Fruit fly (Drosophila melanogaster): ENCODE data around the gene Fbxl4.
A peak's percentile ranks its signal among the peaks of the same experiment; 100 is the strongest.

The Fbxl4 gene

dm6 chrX:14225665-14226064 lies 12.1 kb downstream of the Fbxl4 start, which contains the start of gene CG11674:
TSS of gene CG11674 (minus strand) at chrX:14225879.
- TF ChIP-seq Snoo (tag; optimal IDR thresholded peaks at IDR 0.05) (no peak), CG34367 (tag; optimal IDR thresholded peaks at IDR 0.05) (no peak), Pif1B (GFP tag; optimal IDR thresholded peaks at IDR 0.05) (no peak)

DNA sequence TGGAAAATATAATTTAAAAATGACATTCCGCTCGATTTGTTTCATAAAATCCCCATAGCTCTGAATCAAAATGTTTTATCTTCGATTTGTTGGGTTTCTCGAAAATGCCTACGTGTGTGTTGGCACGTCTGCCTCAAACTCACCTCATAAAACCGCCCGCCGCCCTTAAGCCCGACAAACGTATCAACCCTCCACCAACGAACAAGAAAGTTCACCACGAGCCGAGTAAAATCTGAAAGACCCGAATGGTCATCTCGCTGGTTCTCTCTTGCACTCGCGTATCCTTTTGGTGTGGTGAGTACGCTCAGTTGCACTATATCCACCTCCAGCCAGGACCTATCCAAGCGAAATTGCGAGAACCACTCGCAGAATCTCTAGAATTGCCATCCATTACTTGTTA lies 15.7 kb downstream of the Fbxl4 start:
- no peak for TF ChIP-seq gl (tag; optimal IDR thresholded peaks at IDR 0.05)
- TF ChIP-seq CG13204 (GFP tag; optimal IDR thresholded peaks at IDR 0.05), result no peak
- no peak for TF ChIP-seq Pif1B (GFP tag; optimal IDR thresholded peaks at IDR 0.05)
- TF ChIP-seq CG32121 (GFP tag; IDR thresholded peaks at IDR 0.05), result no peak
- TF ChIP-seq CG4496 (GFP tag; IDR thresholded peaks at IDR 0.05), result no peak
- no peak for TF ChIP-seq D1 (tag; optimal IDR thresholded peaks at IDR 0.05)
- TF ChIP-seq EcR (GFP tag; optimal IDR thresholded peaks at IDR 0.05), result no peak
- TF ChIP-seq CG34367 (tag; optimal IDR thresholded peaks at IDR 0.05), result no peak
- no peak for TF ChIP-seq Ets98B (GFP tag; IDR thresholded peaks at IDR 0.05)
- no peak for TF ChIP-seq Pif1A (GFP tag; optimal IDR thresholded peaks at IDR 0.05)
- no peak for TF ChIP-seq CG9948 (tag; optimal IDR thresholded peaks at IDR 0.05)
- TF ChIP-seq CG10348 (GFP tag; IDR thresholded peaks at IDR 0.05), result no peak
- no peak for TF ChIP-seq fd96Ca (GFP tag; IDR thresholded peaks at IDR 0.05)
- TF ChIP-seq CG17806 (tag; optimal IDR thresholded peaks at IDR 0.05), result no peak

- TF ChIP-seq CG13204 (GFP tag; optimal IDR thresholded peaks at IDR 0.05) (peak; percentile 7), CG4496 (GFP tag; IDR thresholded peaks at IDR 0.05) (no peak)
Observed at dm6 chrX:14221182-14221581, 16.5 kb downstream of the Fbxl4 start.

DNA sequence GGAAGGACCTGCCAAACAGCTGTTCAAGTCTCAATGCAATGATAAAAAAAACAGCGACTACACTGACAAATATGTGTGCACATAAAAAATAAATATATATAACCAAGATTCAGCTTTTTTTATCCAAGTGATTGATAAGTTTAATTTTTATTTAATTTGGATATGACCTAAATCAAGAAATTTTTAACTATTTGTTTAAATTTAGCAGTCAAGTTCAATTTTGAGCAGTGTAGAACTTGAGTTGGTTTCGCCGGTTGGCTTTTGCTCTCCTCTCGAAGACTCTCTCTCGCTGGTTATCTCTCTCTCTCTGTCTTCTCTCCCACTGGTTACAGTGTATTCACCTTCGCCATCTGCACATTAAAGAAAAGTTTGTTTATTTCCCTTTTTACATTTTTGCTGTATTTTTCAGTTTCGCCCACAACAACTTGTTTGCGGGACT lies 19.7 kb downstream of the Fbxl4 start:
- TF ChIP-seq D1 (tag; optimal IDR thresholded peaks at IDR 0.05) (peak; percentile 95), gl (tag; optimal IDR thresholded peaks at IDR 0.05) (peak; percentile 92), Pif1B (GFP tag; optimal IDR thresholded peaks at IDR 0.05) (peak; percentile 91), Snoo (tag; optimal IDR thresholded peaks at IDR 0.05) (peak; percentile 97), CG32121 (GFP tag; IDR thresholded peaks at IDR 0.05) (peak; percentile 95), CG4496 (GFP tag; IDR thresholded peaks at IDR 0.05) (peak; percentile 97), Pif1A (GFP tag; optimal IDR thresholded peaks at IDR 0.05) (peak; percentile 94), CG34367 (tag; optimal IDR thresholded peaks at IDR 0.05) (peak; percentile 97), CG14655 (GFP tag; optimal IDR thresholded peaks at IDR 0.05) (peak; percentile 95), CG15710 (tag; optimal IDR thresholded peaks at IDR 0.05) (peak; percentile 98), CG8159 (tag; optimal IDR thresholded peaks at IDR 0.05) (peak; percentile 98), rn (GFP tag; IDR thresholded peaks at IDR 0.05) (peak; percentile 92), fd96Ca (GFP tag; IDR thresholded peaks at IDR 0.05) (peak; percentile 86), EcR (GFP tag; optimal IDR thresholded peaks at IDR 0.05) (peak; percentile 93), CG17806 (tag; optimal IDR thresholded peaks at IDR 0.05) (peak; percentile 98), CG12605 (GFP tag; IDR thresholded peaks at IDR 0.05) (peak; percentile 96), CG10348 (GFP tag; IDR thresholded peaks at IDR 0.05) (peak; percentile 59; the same call in 1 of the 2 replicates), Ets98B (GFP tag; IDR thresholded peaks at IDR 0.05) (peak; percentile 94), CG13204 (GFP tag; optimal IDR thresholded peaks at IDR 0.05) (peak; percentile 93), CG8301 (tag; optimal IDR thresholded peaks at IDR 0.05) (peak; percentile 93), CG9948 (tag; optimal IDR thresholded peaks at IDR 0.05) (peak; percentile 97)

dm6 chrX:14216844-14217243 lies 20.9 kb downstream of the Fbxl4 start:
- TF ChIP-seq CG4496 (GFP tag; IDR thresholded peaks at IDR 0.05) (0 out of 3 replicates have a peak, but pooled peaks have one; percentile 7), CG34367 (tag; optimal IDR thresholded peaks at IDR 0.05) (no peak), CG8301 (tag; optimal IDR thresholded peaks at IDR 0.05) (peak; percentile 16)

- TF ChIP-seq CG15710 (tag; optimal IDR thresholded peaks at IDR 0.05), result peak; percentile 6
- TF ChIP-seq CG8159 (tag; optimal IDR thresholded peaks at IDR 0.05), result no peak
- TF ChIP-seq CG14655 (GFP tag; optimal IDR thresholded peaks at IDR 0.05), result peak; percentile 43
- TF ChIP-seq CG32121 (GFP tag; IDR thresholded peaks at IDR 0.05), result peak; percentile 51
- TF ChIP-seq CG8301 (tag; optimal IDR thresholded peaks at IDR 0.05), result peak; percentile 31
- peak; percentile 27; the same call in 1 of the 2 replicates for TF ChIP-seq CG12605 (GFP tag; IDR thresholded peaks at IDR 0.05)
- 0 out of 3 replicates have a peak, but pooled peaks have one; percentile 21 for TF ChIP-seq CG4496 (GFP tag; IDR thresholded peaks at IDR 0.05)
- TF ChIP-seq Ets98B (GFP tag; IDR thresholded peaks at IDR 0.05), result peak; percentile 31; the same call in 1 of the 2 replicates
- no peak for TF ChIP-seq EcR (GFP tag; optimal IDR thresholded peaks at IDR 0.05)
- no peak for TF ChIP-seq CG10348 (GFP tag; IDR thresholded peaks at IDR 0.05)
- no peak for TF ChIP-seq D1 (tag; optimal IDR thresholded peaks at IDR 0.05)
Observed at dm6 chrX:14215834-14216233, 21.9 kb downstream of the Fbxl4 start.

Data from whole organism, pupa.